Worm (Caenorhabditis elegans) whole organism, L4 larva: ENCODE data around the gene mrps-9.

Source experiments
- ZK546.5 ChIP-seq, 2 experiments: sonication (generic microtip); optimal IDR thresholded peaks; 2 replicates each; lab custom pipeline; 2017; ENCODE audit warnings: missing biosample characterization in 2 of 2, missing genetic modification characterization in 2 of 2
- aly-2 ChIP-seq: sonication (generic microtip); optimal IDR thresholded peaks from 2 replicates; lab custom pipeline; 2018; ENCODE audit warnings: missing biosample characterization, missing genetic modification characterization
- daf-12 ChIP-seq: fragments of 150-350 bp; optimal IDR thresholded peaks from 2 replicates; lab custom pipeline; 2014; ENCODE audit warnings: missing biosample characterization, missing genetic modification reagents, missing genetic modification characterization
- dpl-1 ChIP-seq: fragments of 150-350 bp; optimal IDR thresholded peaks from 2 replicates; lab custom pipeline; 2014; ENCODE audit warnings: missing biosample characterization, missing genetic modification reagents, missing genetic modification characterization
- egl-27 ChIP-seq: sonication (generic microtip); optimal IDR thresholded peaks from 3 replicates; lab custom pipeline; 2017; ENCODE audit warnings: missing biosample characterization, missing genetic modification reagents, missing genetic modification characterization
- fkh-10 ChIP-seq: fragments of 150-350 bp; optimal IDR thresholded peaks from 2 replicates; lab custom pipeline; 2014; ENCODE audit warnings: missing biosample characterization, missing genetic modification reagents, missing genetic modification characterization
- hif-1 ChIP-seq, 2 experiments: sonication (generic microtip); optimal IDR thresholded peaks; 2 replicates each; lab custom pipeline; 2016 to 2017; ENCODE audit warnings: missing compliant biosample characterization in 2 of 2, missing genetic modification characterization in 2 of 2, missing genetic modification reagents in 2 of 2, missing genotype in 2 of 2, mild to moderate bottlenecking in 1 of 2
- lin-13 ChIP-seq: fragments of 150-350 bp; optimal IDR thresholded peaks from 2 replicates; lab custom pipeline; 2014; ENCODE audit warnings: missing biosample characterization, missing genetic modification reagents, missing genetic modification characterization
- mdl-1 ChIP-seq, 2 experiments: fragments of 150-350 bp in 1 of 2; sonication (generic microtip) in 1 of 2; optimal IDR thresholded peaks; 2 replicates each; lab custom pipeline; 2014 to 2017; ENCODE audit warnings: missing biosample characterization in 2 of 2, missing genetic modification characterization in 2 of 2
- nhr-10 ChIP-seq: fragments of 150-350 bp; optimal IDR thresholded peaks from 2 replicates; lab custom pipeline; 2014; ENCODE audit warnings: missing biosample characterization, missing genetic modification characterization
- nhr-77 ChIP-seq: fragments of 150-350 bp; optimal IDR thresholded peaks from 2 replicates; lab custom pipeline; 2014; ENCODE audit warnings: missing biosample characterization, missing genetic modification characterization
- snpc-4 ChIP-seq: fragments of 150-350 bp; optimal IDR thresholded peaks from 2 replicates; lab custom pipeline; 2014; ENCODE audit warnings: missing biosample characterization, missing genetic modification characterization
- spr-1 ChIP-seq: sonication (generic microtip); optimal IDR thresholded peaks from 2 replicates; lab custom pipeline; 2016; ENCODE audit warnings: mild to moderate bottlenecking, missing genetic modification characterization, missing compliant biosample characterization
- ztf-11 ChIP-seq: fragments of 150-350 bp; optimal IDR thresholded peaks from 2 replicates; lab custom pipeline; 2014; ENCODE audit warnings: missing biosample characterization, missing genetic modification characterization

- TF ChIP-seq snpc-4 (tag; lab: Kevin White, UChicago), result no peak
- no peak for TF ChIP-seq fkh-10 (GFP tag; lab: Kevin White, UChicago)
- TF ChIP-seq spr-1 (tag; lab: Kevin White, UChicago), result no peak
- no peak for TF ChIP-seq nhr-10 (tag; lab: Kevin White, UChicago)
- no peak for TF ChIP-seq nhr-77 (tag; lab: Kevin White, UChicago)
- no peak for TF ChIP-seq dpl-1
- TF ChIP-seq ztf-11 (tag; lab: Kevin White, UChicago), result no peak
- no peak for TF ChIP-seq lin-13 (GFP tag; lab: Kevin White, UChicago)
- no peak for TF ChIP-seq ZK546.5 (tag; optimal IDR thresholded peaks at IDR 0.05; lab: Kevin White, UChicago)
- no peak for TF ChIP-seq daf-12 (tag; lab: Kevin White, UChicago)
- TF ChIP-seq hif-1 (tag; optimal IDR thresholded peaks at IDR 0.05; lab: Kevin White, UChicago), result no peak
- no peak for TF ChIP-seq aly-2
- TF ChIP-seq egl-27 (tag; lab: Kevin White, UChicago), result no peak
- no peak for TF ChIP-seq mdl-1 (tag; optimal IDR thresholded peaks at IDR 0.05; lab: Kevin White, UChicago)
Measured at ce11 chrIII:8245591-8245990, 20.3 kb upstream of the mrps-9 start, which contains the start of gene C02F5.3.
